Fruit fly (Drosophila melanogaster): ENCODE measurements around the gene CG43389.

DNA sequence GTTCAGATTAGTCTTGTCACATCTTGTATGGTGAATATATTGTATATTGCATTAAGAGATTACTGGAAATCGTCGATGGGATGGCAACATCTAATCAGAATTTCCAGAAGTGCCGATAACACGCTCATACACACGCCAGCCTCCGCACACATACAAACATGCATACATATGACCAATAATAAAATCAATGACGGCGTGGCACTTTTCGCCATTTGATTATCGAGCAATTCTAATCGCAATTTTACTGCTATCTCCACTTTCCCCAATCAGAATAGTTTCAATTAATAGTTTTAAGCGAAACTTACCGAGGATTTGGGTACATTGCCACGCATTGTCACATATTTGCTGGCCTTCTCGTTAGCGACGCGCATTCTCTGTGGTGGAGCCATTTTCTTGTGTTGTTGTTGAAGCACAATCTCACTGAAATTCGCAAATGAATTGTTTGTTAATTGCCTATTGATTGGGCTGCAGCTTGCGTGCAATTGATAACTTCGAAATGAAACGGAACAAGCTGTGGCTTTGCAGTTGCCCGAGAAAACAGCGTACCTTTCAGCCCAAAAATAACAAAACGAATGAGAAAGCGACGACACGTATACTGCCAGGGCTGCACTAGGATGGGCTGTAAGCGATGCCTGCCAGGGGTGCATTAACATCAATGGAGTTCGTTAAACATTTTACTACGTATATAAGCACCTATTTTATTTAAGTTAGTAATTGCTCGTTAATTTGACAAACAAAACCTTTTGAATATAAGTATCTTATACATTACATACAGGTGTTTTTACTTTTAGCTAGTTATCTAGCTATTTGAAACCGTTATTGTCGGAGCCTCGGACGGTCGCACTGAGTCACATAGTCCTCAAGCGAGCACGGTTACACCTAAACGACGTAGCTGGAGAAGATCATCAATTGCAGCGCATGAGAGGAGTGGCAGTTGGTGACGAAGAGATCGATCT, 49.1 kb upstream of the CG43389 start, which contains the start of the genes CG32276 and gry:
- TF ChIP-seq CG34367 (tag; optimal IDR thresholded peaks at IDR 0.05) (peak; percentile 50), Snoo (tag; optimal IDR thresholded peaks at IDR 0.05) (no peak), CG9948 (tag; optimal IDR thresholded peaks at IDR 0.05) (no peak), CG17806 (tag; optimal IDR thresholded peaks at IDR 0.05) (peak; percentile 49), EcR (GFP tag; optimal IDR thresholded peaks at IDR 0.05) (peak; percentile 35), D1 (tag; optimal IDR thresholded peaks at IDR 0.05) (no peak), CG15710 (tag; optimal IDR thresholded peaks at IDR 0.05) (peak; percentile 56), CG8159 (tag; optimal IDR thresholded peaks at IDR 0.05) (no peak), Ets98B (GFP tag; IDR thresholded peaks at IDR 0.05) (peak; percentile 58; the same call in 1 of the 2 replicates), CG8301 (tag; optimal IDR thresholded peaks at IDR 0.05) (no peak), CG4496 (GFP tag; IDR thresholded peaks at IDR 0.05) (peak; percentile 54; the same call in 2 of the 3 replicates), CG32121 (GFP tag; IDR thresholded peaks at IDR 0.05) (peak; percentile 76)
